Fruit fly (Drosophila melanogaster): ENCODE data around the gene Cbl.

Gene Cbl

DNA sequence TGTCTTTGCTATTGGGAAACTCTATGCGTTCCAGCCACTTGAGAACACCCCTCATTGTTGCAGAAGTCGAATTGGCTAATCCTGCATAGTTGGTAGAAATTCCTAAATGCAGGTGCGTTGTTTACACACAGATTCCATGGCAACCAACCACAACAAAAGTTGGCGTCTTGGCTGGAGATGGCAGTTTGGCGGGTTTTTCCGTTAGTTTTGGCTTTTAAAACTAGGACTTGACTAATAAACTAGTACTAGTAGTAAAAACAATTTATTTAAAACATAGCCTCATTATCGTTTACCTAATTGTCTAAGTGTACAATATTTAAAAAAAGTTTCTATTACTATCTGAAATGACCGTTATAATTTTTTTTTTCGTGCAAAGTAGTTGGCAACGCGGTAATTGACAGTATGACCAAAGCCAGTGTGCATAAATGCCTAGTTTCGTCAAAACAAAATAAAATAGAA, 13.3 kb upstream of the Cbl start, which contains the start of gene Exo70:
Gene Exo70, plus strand, starts transcription at position 413 of the 459 bp plus-strand sequence.
- TF ChIP-seq CG7101 (tag; optimal IDR thresholded peaks at IDR 0.05) (peak; percentile 15), Crg-1 (GFP tag; optimal IDR thresholded peaks at IDR 0.05) (no peak), bab1 (GFP tag; optimal IDR thresholded peaks at IDR 0.05) (no peak), Mnt (GFP tag; optimal IDR thresholded peaks at IDR 0.05) (peak; percentile 12), CG14711 (tag; optimal IDR thresholded peaks at IDR 0.05) (peak; percentile 21), cnc (optimal IDR thresholded peaks at IDR 0.05) (no peak), CG12768 (GFP tag; optimal IDR thresholded peaks at IDR 0.05) (no peak), ovo (GFP tag; optimal IDR thresholded peaks at IDR 0.05) (peak; percentile 8), CG11617 (GFP tag; optimal IDR thresholded peaks at IDR 0.05) (peak; percentile 1)

DNA sequence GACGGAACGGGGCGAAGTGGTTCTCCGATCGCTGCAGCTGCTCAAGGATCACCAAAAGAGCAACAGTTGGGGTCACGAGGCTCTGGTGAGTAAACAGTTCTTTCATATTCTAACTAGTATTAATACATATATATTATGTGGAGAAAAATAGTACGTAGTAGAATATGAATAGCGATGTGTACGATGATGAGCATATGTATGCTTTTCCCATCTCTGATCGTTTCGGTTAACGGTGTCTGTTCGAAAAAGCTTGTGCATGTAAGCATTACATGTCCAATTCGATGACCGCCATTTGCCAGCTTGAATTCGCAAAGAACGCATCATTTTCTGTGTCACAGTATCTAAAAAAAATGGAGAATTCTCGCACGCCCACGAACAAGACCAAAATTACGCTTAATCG, 12.0 kb upstream of the Cbl start, which contains the start of the genes Oseg1 and mtrm:
Gene Oseg1, minus strand, starts transcription at position 101 of the 400 bp plus-strand sequence.
Gene mtrm, plus strand, starts transcription at position 288 of the 400 bp plus-strand sequence.
- TF ChIP-seq ovo (GFP tag; optimal IDR thresholded peaks at IDR 0.05) = peak; percentile 41
- no peak for TF ChIP-seq cic (GFP tag; optimal IDR thresholded peaks at IDR 0.05)

DNA sequence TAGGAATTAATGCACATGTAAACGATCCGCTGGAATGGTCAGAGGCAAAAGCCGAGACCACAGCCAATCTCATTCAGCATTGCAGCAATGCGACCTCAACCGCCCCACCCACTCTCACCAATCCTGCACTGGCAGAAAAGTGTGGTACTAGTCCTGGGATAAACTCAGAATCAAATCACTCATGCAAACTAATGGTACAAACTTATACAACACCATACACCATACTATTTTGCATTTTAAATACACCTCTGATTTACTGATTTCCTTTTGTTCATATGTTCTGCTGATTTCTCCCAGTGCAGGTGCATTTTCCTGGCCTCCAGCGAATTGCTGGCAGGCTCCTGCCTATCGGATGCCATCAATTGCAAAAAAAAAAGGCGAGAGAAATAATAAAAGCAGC, 5.8 kb upstream of the Cbl start:
- TF ChIP-seq cic (GFP tag; optimal IDR thresholded peaks at IDR 0.05) (no peak), pad (GFP tag; optimal IDR thresholded peaks at IDR 0.05) (no peak), CG14711 (tag; optimal IDR thresholded peaks at IDR 0.05) (no peak)

DNA sequence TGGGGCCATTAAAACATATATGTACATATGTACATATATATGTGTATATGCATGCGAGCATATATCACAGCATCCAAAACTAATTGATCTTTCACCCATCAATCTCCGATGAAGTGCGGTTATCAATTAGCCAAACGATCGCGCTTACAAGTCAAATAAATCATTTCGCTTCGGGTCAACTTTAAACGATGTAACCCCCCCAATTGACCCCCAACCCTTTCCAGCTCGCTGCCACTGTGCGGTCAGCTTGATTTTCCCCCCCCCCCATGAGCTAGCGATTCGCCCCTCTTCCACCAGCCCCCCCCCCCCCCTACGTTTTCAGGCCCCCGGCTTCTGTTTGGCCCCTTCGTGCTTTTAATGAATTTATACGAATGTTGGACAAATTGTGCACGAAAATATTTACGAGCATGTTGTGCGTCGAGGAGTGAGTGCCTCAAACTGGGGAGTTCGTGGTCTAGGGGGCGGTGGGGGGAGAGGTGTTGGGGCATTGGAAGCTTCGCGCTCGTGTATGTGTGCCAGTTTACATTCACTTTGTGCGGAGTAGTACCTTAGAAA, 5.1 kb upstream of the Cbl start:
- TF ChIP-seq Mnt (GFP tag; optimal IDR thresholded peaks at IDR 0.05) (no peak), pad (GFP tag; optimal IDR thresholded peaks at IDR 0.05) (no peak), CG33017 (tag; optimal IDR thresholded peaks at IDR 0.05) (no peak), CG11617 (GFP tag; optimal IDR thresholded peaks at IDR 0.05) (no peak), CG7045 (GFP tag; optimal IDR thresholded peaks at IDR 0.05) (no peak), CG7101 (tag; optimal IDR thresholded peaks at IDR 0.05) (no peak), Crg-1 (GFP tag; optimal IDR thresholded peaks at IDR 0.05) (no peak)

DNA sequence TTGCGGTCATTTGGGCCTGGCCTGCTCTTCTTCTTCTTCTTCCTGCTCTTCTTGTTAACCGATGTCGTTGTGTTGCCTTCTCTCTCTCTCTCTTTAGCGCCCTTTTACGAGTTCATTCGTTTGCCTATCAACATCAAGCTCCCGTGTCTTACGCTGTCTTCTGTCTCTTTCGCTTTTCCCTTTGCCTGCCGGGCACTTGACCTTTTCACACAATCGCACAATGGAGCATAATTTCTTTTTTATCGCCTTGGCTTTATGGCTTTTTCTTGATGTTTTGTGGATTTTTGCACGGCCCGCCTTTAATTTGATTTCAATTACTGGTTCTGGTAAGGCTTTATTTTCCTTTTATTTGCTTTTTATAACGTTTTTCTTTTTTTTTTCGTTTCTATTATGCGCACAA, 3.4 kb upstream of the Cbl start:
- no peak for TF ChIP-seq CG33017 (tag; optimal IDR thresholded peaks at IDR 0.05)
- TF ChIP-seq CG7045 (GFP tag; optimal IDR thresholded peaks at IDR 0.05) = no peak

DNA sequence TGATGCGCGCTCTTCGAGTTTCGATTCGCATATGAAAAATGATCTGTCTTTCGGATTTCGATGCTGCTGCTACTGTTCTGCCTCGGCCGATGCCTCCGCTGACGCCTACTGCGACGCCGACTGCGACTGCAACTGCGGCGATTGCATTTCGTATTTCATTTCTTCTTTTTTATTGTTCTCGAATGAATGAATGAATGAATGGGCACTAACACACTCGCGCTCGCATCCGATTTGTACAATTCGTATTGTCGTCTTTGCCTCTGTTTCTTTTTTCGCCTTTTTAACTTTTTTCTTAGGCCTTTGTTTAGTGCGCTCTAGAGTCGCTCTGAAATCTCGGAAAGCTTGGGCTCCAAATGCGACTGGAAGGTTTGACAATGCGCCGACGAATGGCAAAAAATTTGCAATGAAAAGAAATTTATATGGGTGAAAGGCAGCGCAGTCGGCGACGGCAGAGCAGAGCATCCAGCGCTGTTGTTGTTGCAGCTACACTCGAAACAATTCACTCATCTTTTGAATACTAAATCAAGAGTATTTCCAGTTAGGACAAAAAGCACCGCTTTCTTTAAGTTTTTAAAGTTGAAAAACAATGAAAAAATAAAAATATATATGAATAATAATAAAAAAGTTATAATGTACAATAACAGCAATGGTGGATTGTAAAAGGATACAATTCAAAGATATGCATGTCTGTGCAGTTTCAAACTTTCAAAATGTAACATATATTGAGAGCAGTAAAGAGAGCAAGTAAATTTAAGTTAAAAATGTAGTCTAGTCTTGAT, 2.8 kb upstream of the Cbl start, which contains the start of gene CG32354:
Gene CG32354, minus strand, starts transcription at position 398 of the 779 bp plus-strand sequence.
- TF ChIP-seq CG14711 (tag; optimal IDR thresholded peaks at IDR 0.05) (no peak), Mnt (GFP tag; optimal IDR thresholded peaks at IDR 0.05) (no peak), CG12768 (GFP tag; optimal IDR thresholded peaks at IDR 0.05) (no peak), cic (GFP tag; optimal IDR thresholded peaks at IDR 0.05) (peak; percentile 24)

DNA sequence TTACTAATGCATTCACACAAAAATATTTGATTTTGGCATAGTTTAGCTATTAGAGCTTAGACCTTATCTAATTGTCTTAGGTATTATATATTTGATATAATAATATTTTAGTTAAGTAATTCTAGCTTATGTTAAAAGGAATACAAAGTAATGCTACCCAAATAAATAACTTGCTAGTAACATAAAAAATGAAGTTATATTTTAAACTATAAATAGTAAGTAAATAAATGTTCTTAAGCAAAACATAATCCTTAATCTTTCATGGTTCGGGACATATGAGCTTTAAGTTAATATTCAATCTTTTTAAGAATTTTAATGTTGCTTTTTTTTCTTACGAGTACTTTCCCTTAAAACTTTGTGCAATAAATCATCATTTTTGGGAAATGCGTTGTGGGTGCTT, 1.6 kb upstream of the Cbl start:
- no peak for TF ChIP-seq Mnt (GFP tag; optimal IDR thresholded peaks at IDR 0.05)

DNA sequence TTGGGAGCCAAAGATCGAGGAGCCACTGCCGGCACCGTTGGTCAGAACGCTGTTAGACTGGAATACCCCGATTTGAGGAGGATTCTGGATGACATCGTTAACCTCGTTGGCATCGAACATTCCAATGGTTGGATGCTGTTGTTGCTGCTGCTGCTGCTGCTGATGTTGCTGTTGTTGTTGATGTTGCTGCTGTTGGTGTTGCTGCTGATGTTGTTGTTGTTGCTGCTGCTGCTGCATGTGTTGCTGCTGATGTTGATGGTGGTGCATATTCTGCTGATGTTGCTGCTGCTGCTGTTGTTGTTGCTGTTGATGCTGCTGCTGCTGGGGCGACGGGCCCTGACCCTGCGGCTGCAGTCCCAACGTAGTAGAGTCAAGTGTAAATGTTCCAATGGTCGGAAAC, 12.8 kb downstream of the Cbl start:
- TF ChIP-seq toe (GFP tag; optimal IDR thresholded peaks at IDR 0.05) = no peak
- no peak for TF ChIP-seq Hr96 (GFP tag; optimal IDR thresholded peaks at IDR 0.05)
- no peak for TF ChIP-seq CG14711 (tag; optimal IDR thresholded peaks at IDR 0.05)
- TF ChIP-seq Mnt (GFP tag; optimal IDR thresholded peaks at IDR 0.05) = no peak
- peak; percentile 21 for TF ChIP-seq kay (GFP tag; ENCODE audit: borderline replicate concordance)
- no peak for TF ChIP-seq cic (GFP tag; optimal IDR thresholded peaks at IDR 0.05)
- TF ChIP-seq CG5204 (GFP tag; optimal IDR thresholded peaks at IDR 0.05) = no peak

DNA sequence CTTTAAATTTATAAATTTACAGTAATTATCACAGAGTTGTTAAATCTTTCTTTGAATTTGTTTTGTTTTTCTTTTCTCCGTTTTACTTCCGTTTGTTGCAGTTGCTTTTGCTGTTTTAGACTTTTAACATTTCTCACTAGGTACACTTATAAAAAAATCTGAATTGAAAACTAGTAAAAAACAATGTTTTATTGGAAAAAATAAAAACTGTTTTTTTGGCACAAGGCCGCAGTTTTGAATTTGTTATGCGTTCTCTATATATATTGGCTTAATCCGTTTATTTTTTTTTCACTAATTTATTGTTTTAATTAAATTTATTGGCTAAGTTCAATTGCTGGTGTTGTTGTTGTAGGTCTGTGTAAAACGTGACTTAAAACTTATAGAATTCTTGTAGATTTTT, 15.3 kb downstream of the Cbl start:
- TF ChIP-seq toe (GFP tag; optimal IDR thresholded peaks at IDR 0.05) = no peak
- TF ChIP-seq kay (GFP tag; ENCODE audit: borderline replicate concordance) = no peak
- no peak for TF ChIP-seq Clk (GFP tag; optimal IDR thresholded peaks at IDR 0.05)
- TF ChIP-seq CG5204 (GFP tag; optimal IDR thresholded peaks at IDR 0.05) = no peak
- no peak for TF ChIP-seq CG33017 (tag; optimal IDR thresholded peaks at IDR 0.05)
- no peak for TF ChIP-seq CG1620 (GFP tag; optimal IDR thresholded peaks at IDR 0.05)
- TF ChIP-seq Mnt (GFP tag; optimal IDR thresholded peaks at IDR 0.05) = no peak
- no peak for TF ChIP-seq CG14711 (tag; optimal IDR thresholded peaks at IDR 0.05)
- TF ChIP-seq CG12768 (GFP tag; optimal IDR thresholded peaks at IDR 0.05) = no peak
- no peak for TF ChIP-seq cnc (optimal IDR thresholded peaks at IDR 0.05)
- no peak for TF ChIP-seq Hr96 (GFP tag; optimal IDR thresholded peaks at IDR 0.05)
- no peak for TF ChIP-seq CG7045 (GFP tag; optimal IDR thresholded peaks at IDR 0.05)
